Worm (Caenorhabditis elegans): ENCODE data around the gene elt-6.

Gene elt-6

DNA sequence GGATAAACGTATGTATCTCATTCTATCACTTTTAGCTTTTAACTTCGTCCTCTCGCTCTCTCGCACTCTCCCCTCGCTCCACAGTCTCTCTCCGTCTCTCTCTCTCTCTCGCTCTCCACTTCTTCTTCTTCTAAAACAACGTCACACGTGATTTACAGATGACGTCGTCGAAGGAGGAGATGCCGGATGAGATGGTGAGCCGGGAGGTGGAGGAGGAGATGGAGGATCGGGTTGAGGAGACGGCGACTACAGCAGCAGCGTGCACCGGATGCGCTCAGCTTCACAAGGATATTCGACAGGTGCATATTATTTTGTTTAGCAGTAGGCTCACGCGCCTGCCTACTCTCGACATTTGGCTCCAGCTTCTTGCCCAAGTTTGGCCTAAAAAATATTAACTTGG, at the start of gene elt-6:
Gene elt-6 (plus strand): TSS at position 159 of the 400 bp plus-strand sequence.
- no peak for TF ChIP-seq unc-62 (GFP tag; optimal IDR thresholded peaks at IDR 0.05)

DNA sequence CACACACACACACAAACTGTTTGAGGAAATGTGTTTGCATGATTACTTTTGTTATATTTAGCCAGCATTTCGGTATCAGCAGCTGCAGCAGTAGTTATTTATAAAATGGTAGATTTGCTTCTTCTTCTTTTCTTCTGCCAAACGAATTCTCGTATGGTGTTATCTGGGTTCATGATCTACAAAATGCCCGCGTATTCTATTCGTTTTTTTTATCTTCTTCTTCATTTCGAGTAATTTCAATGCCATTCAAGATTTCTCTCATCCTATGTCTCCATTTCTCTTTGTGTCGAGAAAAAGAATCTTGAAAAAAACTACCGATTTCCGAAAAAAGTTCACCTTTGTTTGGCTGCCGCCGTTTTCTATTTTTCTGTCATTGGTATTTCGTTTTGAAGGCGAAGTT, 48.8 kb upstream of the elt-6 start:
- no peak for TF ChIP-seq unc-62 (GFP tag; optimal IDR thresholded peaks at IDR 0.05)

DNA sequence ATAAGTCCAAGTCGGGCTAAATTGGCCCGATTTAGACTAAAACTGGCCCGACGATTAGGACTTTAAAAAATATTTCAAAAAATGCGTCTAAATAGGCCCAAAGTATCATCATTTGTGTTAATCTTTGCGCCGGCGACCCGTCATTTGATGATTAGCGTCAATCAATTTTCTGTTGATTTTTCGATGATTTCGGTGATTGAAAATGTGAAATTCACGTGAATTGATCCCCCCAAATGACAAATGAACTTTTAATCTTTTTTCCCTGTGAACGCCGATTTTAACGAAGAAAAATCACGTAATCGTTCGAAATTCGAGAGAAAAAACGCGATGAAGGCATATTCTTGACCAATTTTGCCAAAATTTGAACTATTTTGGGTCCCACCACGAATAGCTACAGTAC, 45.7 kb upstream of the elt-6 start:
- no peak for TF ChIP-seq unc-62 (GFP tag; optimal IDR thresholded peaks at IDR 0.05)

DNA sequence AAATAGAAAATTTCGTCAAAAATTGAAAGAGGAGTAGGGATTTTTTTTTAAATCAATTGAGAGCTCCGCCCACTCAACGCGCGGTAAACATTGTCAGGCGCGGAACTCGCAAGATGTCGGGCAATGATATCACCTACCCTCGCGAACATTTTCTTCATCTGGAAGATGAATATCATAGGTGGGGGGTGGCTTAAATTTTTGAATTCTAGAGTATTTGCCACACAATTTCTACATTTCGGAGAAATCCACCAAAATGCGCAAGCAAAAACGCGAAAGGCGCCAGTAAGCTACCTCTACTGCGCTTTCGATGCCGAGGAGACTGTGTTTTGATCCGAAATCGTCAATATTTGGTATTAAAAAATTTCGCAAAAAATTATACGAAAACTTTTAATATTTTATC, 39.3 kb upstream of the elt-6 start:
- TF ChIP-seq unc-62 (GFP tag; optimal IDR thresholded peaks at IDR 0.05): no peak

DNA sequence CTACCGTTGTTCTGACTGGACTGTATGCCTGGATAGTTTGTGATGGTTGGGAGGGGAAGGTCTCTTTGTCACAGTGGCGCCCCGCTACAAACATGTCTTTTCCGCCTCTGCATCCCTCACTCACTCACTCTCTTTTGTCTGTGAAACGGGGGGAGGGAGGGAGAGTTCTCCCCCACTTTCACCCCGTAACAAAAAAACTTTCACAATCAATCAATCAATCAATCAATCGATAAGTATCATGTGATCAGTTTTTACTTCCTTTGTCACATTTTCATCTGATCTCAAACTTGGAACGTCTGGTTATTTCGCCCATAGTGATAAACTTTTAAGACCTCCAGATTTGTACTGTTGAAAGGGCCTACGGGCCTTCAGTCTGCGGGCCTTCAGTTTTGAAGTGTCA, 26.2 kb upstream of the elt-6 start:
- TF ChIP-seq unc-62 (GFP tag; optimal IDR thresholded peaks at IDR 0.05): no peak

DNA sequence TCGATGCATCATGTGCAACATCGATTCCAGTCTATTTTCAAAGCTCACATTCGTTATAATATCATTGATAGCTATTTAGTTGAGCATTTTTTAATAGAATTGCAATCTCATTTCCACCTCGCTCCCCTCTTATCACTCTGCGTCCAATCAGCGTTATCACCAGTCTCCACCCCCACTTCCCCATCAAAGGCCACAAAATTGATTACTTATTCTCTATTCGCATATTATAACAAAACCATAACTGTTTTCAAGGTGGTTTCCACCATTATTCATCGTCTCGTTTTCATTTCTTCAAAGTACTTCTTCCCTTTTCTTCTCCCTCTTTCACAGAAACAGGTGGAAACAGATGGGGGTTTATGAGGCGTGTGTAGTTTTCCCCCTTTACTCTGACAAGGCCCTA, 25.1 kb upstream of the elt-6 start:
- no peak for TF ChIP-seq unc-62 (GFP tag; optimal IDR thresholded peaks at IDR 0.05)

DNA sequence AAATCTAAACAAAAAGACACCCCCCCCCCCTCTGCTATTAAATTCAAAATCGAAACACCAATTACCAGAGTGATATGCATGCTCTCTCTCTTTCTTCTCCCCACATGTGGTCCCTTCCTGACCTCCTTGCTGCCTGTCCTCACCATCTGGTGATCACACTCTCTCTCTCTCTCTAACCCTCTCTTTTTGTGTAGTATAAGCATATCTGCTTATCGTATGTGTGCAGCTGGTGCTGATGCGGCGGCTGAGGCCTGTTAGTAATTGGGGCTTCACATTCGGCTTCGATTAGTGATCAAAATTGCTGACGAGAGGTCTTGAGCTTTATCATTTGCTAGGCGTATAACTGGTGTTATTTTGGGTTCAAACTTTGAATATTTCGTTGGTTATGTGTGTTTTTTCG, 22.8 kb upstream of the elt-6 start:
- no peak for TF ChIP-seq unc-62 (GFP tag; optimal IDR thresholded peaks at IDR 0.05)

DNA sequence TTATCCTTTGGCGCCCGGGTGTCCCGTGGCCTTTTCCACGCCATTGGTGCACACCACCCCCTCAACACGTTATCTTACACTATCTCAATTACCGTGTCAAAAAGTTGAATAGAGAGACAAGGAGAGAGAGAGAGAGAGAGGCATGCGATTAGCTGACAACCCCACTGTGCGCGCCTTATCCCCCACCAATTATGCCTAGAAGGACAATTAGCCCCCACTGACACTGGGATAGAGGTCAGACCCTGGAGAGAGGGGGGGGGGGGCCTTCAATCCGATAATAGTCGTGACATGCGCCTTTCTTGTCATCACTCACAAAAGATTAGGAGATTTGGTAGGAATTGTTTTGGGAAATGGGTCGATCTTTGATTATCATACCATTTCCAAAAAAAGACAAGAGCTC, 21.6 kb upstream of the elt-6 start:
- no peak for TF ChIP-seq unc-62 (GFP tag; optimal IDR thresholded peaks at IDR 0.05)

DNA sequence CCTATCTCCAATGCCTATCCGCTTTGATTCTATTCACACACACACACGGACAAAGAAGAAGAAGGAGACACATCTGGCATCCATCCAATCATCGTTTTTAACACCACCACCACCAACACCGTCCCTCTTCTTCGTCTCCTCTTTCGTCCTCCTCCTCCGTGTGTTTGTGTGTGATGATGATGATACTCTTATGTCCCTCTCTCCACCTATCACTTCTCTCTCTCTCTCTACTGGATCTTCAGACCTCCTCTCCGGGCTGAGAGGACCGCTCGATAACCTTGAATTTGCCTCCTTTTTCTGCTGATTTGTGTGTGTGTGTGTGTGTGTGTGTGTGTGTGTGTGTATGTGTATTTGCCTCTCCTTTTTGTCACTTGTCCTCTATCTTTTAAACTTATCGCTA, 16.8 kb upstream of the elt-6 start:
- no peak for TF ChIP-seq unc-62 (GFP tag; optimal IDR thresholded peaks at IDR 0.05)

DNA sequence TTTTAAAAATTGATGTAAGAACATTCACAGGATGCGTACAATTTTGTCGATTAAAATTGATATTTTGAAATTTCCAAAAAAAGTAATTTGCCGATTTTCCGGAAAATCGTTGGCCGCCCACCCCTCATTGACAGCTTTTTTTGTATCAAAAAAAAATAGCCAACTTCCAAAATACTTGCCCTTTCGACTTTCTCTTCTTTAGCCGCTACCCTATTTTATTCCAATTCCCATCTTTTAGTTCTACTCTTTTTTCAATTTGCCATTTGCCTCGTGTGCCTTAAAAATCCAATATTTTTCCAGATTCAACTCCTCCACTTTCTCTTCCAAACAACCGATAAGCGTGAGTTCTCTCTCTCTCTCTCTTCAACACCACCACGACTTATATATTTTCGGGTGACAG, 15.8 kb upstream of the elt-6 start, which contains the start of gene egl-18:
Gene egl-18 (plus strand): TSS at position 301 of the 400 bp plus-strand sequence.
- TF ChIP-seq unc-62 (GFP tag; optimal IDR thresholded peaks at IDR 0.05): no peak

DNA sequence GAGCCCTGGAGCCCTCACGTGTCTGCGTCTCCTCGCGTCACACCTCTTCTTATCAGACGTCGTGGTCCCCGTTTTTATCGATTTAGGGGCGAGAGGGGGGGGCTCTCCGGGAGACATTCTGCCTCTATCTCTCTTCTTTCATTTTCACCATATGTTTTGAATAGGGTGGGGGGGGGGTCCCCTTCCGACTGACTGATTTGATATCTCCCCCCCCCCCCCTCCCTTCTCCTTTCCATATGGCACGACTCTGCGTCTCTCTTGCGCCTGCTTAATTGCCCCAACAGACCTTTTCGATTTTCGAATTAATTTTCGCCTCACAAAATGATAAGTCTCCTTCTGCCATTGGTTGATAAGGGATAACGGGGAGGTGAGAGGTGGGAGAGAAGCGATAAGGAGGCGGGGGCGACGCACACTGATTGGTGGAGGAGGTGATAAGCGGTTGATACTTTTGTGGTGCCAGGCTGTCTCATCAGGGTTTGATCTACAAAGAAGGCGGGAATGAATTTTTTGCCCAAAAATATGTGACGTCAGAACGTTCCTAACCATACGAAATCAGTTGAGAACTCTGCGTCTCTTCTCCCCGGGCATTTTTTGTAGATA, 13.6 kb upstream of the elt-6 start:
- TF ChIP-seq unc-62 (GFP tag; optimal IDR thresholded peaks at IDR 0.05): no peak

DNA sequence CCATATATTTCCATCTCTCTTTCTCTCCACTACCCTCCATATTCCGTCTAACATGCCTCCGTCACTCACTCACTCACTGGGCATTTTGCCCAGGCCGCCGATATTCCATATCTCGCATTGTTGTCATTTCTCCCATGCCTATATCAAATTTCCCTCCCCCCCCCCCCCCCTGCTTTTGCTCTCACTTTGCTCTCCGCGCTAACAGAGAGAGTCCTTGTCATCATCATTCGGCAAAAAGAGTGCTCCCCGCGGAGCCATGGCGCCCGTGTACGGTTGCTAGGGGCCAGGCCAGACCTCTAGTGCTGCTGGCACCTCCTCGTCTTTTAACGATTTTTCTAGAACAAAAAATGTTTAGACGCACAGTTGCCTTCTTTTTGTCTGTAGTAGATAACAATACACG, 12.5 kb upstream of the elt-6 start:
- TF ChIP-seq unc-62 (GFP tag; optimal IDR thresholded peaks at IDR 0.05): no peak

DNA sequence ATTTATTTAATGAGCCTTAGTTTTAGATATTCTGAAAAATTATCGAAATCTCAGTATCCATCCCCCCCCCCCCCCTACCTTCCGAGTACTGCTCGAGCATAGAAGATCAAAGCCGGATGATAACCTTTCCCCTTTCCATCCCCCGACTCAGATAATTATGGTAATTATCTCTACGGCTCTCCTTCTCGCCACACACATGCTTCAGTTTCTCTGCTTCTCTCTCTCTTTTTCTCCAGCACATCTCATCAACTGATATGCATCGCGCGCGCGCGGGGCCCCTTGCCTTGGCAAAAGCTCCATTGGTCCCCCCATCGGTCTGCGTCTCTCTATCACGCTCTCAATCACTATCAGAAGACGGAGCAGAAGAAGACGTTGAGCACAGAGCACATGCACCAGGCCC, 11.1 kb upstream of the elt-6 start:
- no peak for TF ChIP-seq unc-62 (GFP tag; optimal IDR thresholded peaks at IDR 0.05)

DNA sequence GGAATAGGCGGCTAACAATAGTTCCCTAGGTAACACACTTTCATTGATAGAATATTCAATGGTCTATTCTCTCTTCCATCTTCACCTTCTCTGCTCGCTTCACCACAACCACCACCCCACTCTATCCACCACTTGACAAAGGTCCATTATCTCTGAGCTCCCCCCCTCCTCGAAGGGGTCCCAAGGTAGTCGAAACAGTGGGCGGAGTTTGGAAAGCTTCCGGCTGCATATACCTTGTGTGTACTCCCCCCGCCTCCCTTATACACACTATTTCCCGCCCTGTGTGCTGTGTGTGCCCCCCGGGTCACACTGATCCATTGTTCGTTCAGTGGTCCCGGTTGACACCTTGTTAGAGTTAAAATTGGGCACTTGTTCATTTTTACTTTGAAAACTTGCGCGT, 9.3 kb upstream of the elt-6 start:
- TF ChIP-seq unc-62 (GFP tag; optimal IDR thresholded peaks at IDR 0.05): no peak

DNA sequence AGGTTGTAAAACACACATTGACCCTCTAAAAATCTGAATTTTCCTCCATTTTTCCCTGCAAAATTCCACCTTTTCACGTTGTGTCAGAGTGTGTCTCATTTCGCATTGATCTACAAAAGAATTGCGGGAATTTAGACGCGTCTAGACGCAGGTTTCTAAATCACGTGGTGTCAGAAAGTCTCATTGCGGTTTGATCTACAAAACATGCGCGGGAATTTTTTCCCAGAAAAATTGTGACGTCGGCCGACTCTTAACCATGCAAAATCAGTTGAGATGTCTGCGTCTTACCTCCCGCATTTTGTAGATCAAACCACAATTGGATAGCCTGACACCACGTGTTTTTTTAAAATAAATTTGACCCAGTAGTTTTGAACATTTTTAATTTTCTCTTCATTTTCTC, 8.9 kb upstream of the elt-6 start:
- TF ChIP-seq unc-62 (GFP tag; optimal IDR thresholded peaks at IDR 0.05): no peak

DNA sequence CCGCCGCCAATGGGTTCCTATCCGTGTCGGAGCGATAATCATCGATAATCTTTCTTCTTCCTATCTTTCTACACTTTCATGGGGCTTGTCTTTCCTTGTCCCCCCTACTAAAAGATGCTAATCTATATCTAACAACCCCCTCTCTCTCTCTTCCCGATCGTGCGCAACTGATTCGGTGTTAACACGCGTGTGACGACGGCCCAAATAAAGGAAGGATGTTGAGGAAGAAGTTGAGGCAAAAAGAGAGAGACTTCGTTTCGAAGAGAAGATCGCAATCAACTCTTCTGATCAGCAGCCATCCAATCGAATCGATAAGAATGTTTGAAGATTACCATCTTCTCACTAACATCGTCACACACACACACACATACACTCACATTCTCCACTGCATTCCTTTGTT, 6.5 kb upstream of the elt-6 start:
- no peak for TF ChIP-seq unc-62 (GFP tag; optimal IDR thresholded peaks at IDR 0.05)

DNA sequence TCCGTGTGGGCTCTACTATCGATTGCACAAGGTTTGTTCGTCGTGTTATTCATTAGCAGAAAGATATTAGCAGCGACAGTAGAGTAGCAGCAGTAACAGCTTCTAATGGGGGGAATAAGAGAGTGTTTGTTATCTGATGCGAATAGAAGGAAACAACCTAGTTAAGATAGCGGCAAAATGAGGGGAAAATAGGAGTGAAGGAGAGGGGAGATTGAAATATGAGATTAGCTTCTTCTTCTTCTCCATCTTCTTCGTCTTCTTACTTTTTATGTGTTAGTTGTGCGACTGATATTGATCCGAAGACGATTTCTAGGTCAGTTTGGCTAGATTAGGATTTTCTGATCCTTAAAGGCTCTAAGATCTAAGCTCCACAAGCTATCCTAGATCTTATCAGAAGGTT, 2.9 kb upstream of the elt-6 start:
- no peak for TF ChIP-seq unc-62 (GFP tag; optimal IDR thresholded peaks at IDR 0.05)

DNA sequence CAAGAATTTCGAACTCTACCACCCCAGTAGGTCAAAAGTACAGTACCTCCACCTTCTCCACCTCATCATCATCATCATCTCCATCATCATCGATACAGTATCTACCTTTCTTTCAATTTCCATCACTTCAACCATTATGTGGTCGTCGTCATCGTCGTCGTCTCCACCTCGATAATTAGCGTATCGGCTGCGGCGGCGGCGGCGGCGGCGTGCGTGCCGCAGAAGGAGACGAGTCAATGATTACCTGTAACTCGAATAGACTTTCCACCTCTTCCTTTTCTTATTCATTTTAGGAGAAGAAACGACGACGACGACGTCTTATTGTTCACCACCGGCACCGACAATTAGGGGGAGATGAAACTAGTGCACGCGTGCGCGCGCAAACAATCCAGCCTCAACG, 2.2 kb upstream of the elt-6 start:
- no peak for TF ChIP-seq unc-62 (GFP tag; optimal IDR thresholded peaks at IDR 0.05)

All from whole organism, dauer.